Worm (Caenorhabditis elegans): Measurements from ENCODE around the gene pals-17.
"Not testable (repeated sequence)": the region's sequence is repeated elsewhere in the genome, so short reads cannot be mapped to it uniquely, and the experiment has no call there.

pals-17 gene

ce11 chrIII:1372563-1372962 lies 19.1 kb downstream of the pals-17 start:
- TF ChIP-seq aly-2 (tag; optimal IDR thresholded peaks at IDR 0.05) (no peak), egl-5 (tag; optimal IDR thresholded peaks at IDR 0.05) (no peak), mdl-1 (tag; optimal IDR thresholded peaks at IDR 0.05) (no peak), ceh-9 (tag; optimal IDR thresholded peaks at IDR 0.05) (no peak), egl-27 (tag; optimal IDR thresholded peaks at IDR 0.05) (no peak), eor-1 (tag; optimal IDR thresholded peaks at IDR 0.05) (no peak), fos-1 (tag; optimal IDR thresholded peaks at IDR 0.05) (no peak), elt-1 (tag; optimal IDR thresholded peaks at IDR 0.05) (no peak), lin-39 (tag; optimal IDR thresholded peaks at IDR 0.05) (no peak), nhr-11 (tag; optimal IDR thresholded peaks at IDR 0.05) (no peak), unc-62 (GFP tag; optimal IDR thresholded peaks at IDR 0.05) (no peak), nfya-1 (tag; optimal IDR thresholded peaks at IDR 0.05; ENCODE audit: insufficient read depth) (no peak), pqm-1 (tag; optimal IDR thresholded peaks at IDR 0.05) (no peak), ztf-4 (tag; optimal IDR thresholded peaks at IDR 0.05) (no peak), nhr-12 (tag; optimal IDR thresholded peaks at IDR 0.05) (no peak), hmg-11 (tag; optimal IDR thresholded peaks at IDR 0.05) (no peak), R02D3.7 (tag; optimal IDR thresholded peaks at IDR 0.05) (no peak), unc-39 (tag; optimal IDR thresholded peaks at IDR 0.05) (no peak), tbx-2 (tag; optimal IDR thresholded peaks at IDR 0.05) (no peak), daf-12 (tag; optimal IDR thresholded peaks at IDR 0.05) (no peak)

ce11 chrIII:1359669-1360068 lies 32.0 kb downstream of the pals-17 start, which contains the start of gene Y82E9BR.9:
Y82E9BR.9 (minus strand) TSS chrIII:1359769.
- TF ChIP-seq tbx-2 (tag; optimal IDR thresholded peaks at IDR 0.05) (no peak), unc-62 (GFP tag; optimal IDR thresholded peaks at IDR 0.05) (no peak), nhr-67 (tag; optimal IDR thresholded peaks at IDR 0.05) (no peak), nhr-28 (tag; optimal IDR thresholded peaks at IDR 0.05) (no peak), nhr-43 (tag; optimal IDR thresholded peaks at IDR 0.05; ENCODE audit: poor library complexity, severe bottlenecking) (no peak), nhr-77 (tag; optimal IDR thresholded peaks at IDR 0.05) (no peak), egl-5 (tag; optimal IDR thresholded peaks at IDR 0.05) (no peak), nhr-76 (tag; optimal IDR thresholded peaks at IDR 0.05) (no peak), ceh-82 (tag; optimal IDR thresholded peaks at IDR 0.05) (no peak), elt-1 (tag; optimal IDR thresholded peaks at IDR 0.05) (no peak), nfya-1 (tag; optimal IDR thresholded peaks at IDR 0.05; ENCODE audit: insufficient read depth) (no peak)

- not testable (repeated sequence) for TF ChIP-seq fkh-10 (GFP tag; optimal IDR thresholded peaks at IDR 0.05); unc-62 (GFP tag; optimal IDR thresholded peaks at IDR 0.05); R02D3.7 (tag; optimal IDR thresholded peaks at IDR 0.05)
Observed at ce11 chrIII:1357973-1358372, 33.7 kb downstream of the pals-17 start, which contains the start of gene Y82E9BR.8. Y82E9BR.8 (minus strand) TSS chrIII:1358073.

- TF ChIP-seq nfya-1 (tag; optimal IDR thresholded peaks at IDR 0.05; ENCODE audit: insufficient read depth) (no peak), ceh-28 (tag; optimal IDR thresholded peaks at IDR 0.05) (no peak), elt-3 (tag; optimal IDR thresholded peaks at IDR 0.05) (no peak), egl-27 (tag; optimal IDR thresholded peaks at IDR 0.05) (no peak), daf-12 (tag; optimal IDR thresholded peaks at IDR 0.05) (no peak), skn-1 (tag; optimal IDR thresholded peaks at IDR 0.05) (no peak), nhr-76 (tag; optimal IDR thresholded peaks at IDR 0.05) (no peak), zag-1 (tag; optimal IDR thresholded peaks at IDR 0.05) (no peak), ztf-11 (tag; optimal IDR thresholded peaks at IDR 0.05) (no peak), ceh-16 (tag; optimal IDR thresholded peaks at IDR 0.05) (no peak), fkh-2 (tag; optimal IDR thresholded peaks at IDR 0.05) (no peak), fkh-10 (GFP tag; optimal IDR thresholded peaks at IDR 0.05) (no peak), elt-2 (tag; optimal IDR thresholded peaks at IDR 0.05) (no peak), nhr-43 (tag; optimal IDR thresholded peaks at IDR 0.05; ENCODE audit: poor library complexity, severe bottlenecking) (no peak), nhr-11 (tag; optimal IDR thresholded peaks at IDR 0.05) (no peak), nhr-23 (tag; optimal IDR thresholded peaks at IDR 0.05) (no peak), fos-1 (tag; optimal IDR thresholded peaks at IDR 0.05) (no peak), lin-15B (tag; optimal IDR thresholded peaks at IDR 0.05) (no peak), jun-1 (tag; optimal IDR thresholded peaks at IDR 0.05) (no peak)
Observed at ce11 chrIII:1355320-1355719, 36.3 kb downstream of the pals-17 start, which contains the start of gene Y82E9BL.1. Y82E9BL.1 (minus strand) TSS chrIII:1355420.
